Fruit fly (Drosophila melanogaster): Measurements from ENCODE around the gene GCS1.
A peak's percentile ranks its signal among the peaks of the same experiment; 100 is the strongest.

GCS1 gene

DNA sequence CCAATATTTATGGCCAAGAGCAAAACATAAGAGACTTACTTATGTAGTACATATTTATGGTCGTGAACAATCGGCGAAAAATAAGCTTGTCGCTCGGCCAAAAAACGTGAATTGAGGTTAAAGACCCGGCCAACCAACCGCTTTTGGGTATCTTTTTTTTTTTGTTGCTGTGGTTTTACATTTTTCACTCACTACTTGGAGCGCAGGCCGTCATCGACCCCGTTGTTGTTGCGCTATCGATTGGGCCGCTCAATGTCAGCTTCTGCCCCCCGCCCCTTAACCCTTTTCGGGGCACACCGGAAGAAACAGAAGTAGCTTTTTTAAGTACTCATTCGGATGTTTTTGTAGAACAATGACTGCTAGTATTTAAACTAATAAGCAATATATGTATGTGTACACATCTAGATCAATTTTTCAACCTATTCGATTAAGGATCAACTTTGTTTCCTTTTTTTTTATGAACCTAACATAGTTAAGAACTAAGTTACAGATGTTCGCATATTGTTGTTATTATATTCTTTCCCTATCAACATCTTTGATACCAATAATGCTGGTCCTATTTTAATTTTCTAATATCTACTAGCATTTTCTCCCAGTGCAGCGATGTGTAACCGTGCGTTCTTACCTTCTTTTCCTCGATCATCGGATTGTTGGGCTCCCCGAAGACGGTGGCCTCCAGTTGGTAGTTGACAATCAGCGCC, 9.6 kb downstream of the GCS1 start:
- peak; percentile 2 for TF ChIP-seq CG14711 (tag; optimal IDR thresholded peaks at IDR 0.05)
- peak; percentile 22 for TF ChIP-seq bab1 (GFP tag; optimal IDR thresholded peaks at IDR 0.05)
- no peak for TF ChIP-seq CG7101 (tag; optimal IDR thresholded peaks at IDR 0.05)
- TF ChIP-seq toe (GFP tag; optimal IDR thresholded peaks at IDR 0.05): no peak
- peak; percentile 20 for TF ChIP-seq CG7045 (GFP tag; optimal IDR thresholded peaks at IDR 0.05)
- TF ChIP-seq CG11617 (GFP tag; optimal IDR thresholded peaks at IDR 0.05): peak; percentile 13
- peak; percentile 4 for TF ChIP-seq tj (GFP tag; optimal IDR thresholded peaks at IDR 0.05)
- TF ChIP-seq CG5204 (GFP tag; optimal IDR thresholded peaks at IDR 0.05): no peak

DNA sequence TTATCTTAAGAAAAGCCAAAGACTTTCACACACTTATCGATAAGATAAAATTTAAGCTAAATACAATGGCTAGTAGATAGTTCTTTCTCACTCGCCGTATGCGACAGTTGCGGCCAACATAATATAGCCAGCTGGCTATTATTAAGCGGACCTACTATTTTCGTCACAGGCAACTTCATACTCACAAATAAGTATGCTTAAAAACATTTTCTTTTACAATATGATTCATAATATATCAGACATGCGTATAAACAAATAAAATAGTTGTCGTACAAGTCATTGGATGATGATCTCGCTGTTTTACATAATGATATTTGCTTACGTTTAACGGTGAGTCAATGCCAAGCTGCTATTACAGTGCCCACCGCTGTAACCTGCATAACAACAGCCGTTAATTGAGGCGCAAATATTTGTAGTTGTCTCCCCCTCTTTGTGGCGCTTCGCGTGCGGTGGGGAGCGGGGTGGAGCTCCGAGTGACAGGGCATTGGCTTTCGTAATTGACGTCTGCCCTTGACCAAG, 21.5 kb downstream of the GCS1 start:
- peak; percentile 84 for TF ChIP-seq CG7101 (tag; optimal IDR thresholded peaks at IDR 0.05)
- peak; percentile 66 for TF ChIP-seq Mnt (GFP tag; optimal IDR thresholded peaks at IDR 0.05)
- TF ChIP-seq Crg-1 (GFP tag; optimal IDR thresholded peaks at IDR 0.05): peak; percentile 72
- TF ChIP-seq CG1620 (GFP tag; optimal IDR thresholded peaks at IDR 0.05): peak; percentile 59
- peak; percentile 83 for TF ChIP-seq CG11617 (GFP tag; optimal IDR thresholded peaks at IDR 0.05)
- TF ChIP-seq bab1 (GFP tag; optimal IDR thresholded peaks at IDR 0.05): peak; percentile 77
- TF ChIP-seq Clk (GFP tag; optimal IDR thresholded peaks at IDR 0.05): peak; percentile 28
- peak; percentile 96 for TF ChIP-seq kay (GFP tag; ENCODE audit: borderline replicate concordance)
- TF ChIP-seq toe (GFP tag; optimal IDR thresholded peaks at IDR 0.05): no peak
- peak; percentile 91 for TF ChIP-seq ovo (GFP tag; optimal IDR thresholded peaks at IDR 0.05)
- peak; percentile 72 for TF ChIP-seq CG14711 (tag; optimal IDR thresholded peaks at IDR 0.05)
- peak; percentile 65 for TF ChIP-seq pad (GFP tag; optimal IDR thresholded peaks at IDR 0.05)
- TF ChIP-seq CG7045 (GFP tag; optimal IDR thresholded peaks at IDR 0.05): peak; percentile 73
- peak; percentile 49 for TF ChIP-seq cic (GFP tag; optimal IDR thresholded peaks at IDR 0.05)
- TF ChIP-seq cnc (optimal IDR thresholded peaks at IDR 0.05): no peak
- TF ChIP-seq CG5204 (GFP tag; optimal IDR thresholded peaks at IDR 0.05): no peak
- TF ChIP-seq CG12768 (GFP tag; optimal IDR thresholded peaks at IDR 0.05): peak; percentile 78
- peak; percentile 81 for TF ChIP-seq CG33017 (tag; optimal IDR thresholded peaks at IDR 0.05)
- no peak for TF ChIP-seq Hr96 (GFP tag; optimal IDR thresholded peaks at IDR 0.05)
- TF ChIP-seq tj (GFP tag; optimal IDR thresholded peaks at IDR 0.05): peak; percentile 59

DNA sequence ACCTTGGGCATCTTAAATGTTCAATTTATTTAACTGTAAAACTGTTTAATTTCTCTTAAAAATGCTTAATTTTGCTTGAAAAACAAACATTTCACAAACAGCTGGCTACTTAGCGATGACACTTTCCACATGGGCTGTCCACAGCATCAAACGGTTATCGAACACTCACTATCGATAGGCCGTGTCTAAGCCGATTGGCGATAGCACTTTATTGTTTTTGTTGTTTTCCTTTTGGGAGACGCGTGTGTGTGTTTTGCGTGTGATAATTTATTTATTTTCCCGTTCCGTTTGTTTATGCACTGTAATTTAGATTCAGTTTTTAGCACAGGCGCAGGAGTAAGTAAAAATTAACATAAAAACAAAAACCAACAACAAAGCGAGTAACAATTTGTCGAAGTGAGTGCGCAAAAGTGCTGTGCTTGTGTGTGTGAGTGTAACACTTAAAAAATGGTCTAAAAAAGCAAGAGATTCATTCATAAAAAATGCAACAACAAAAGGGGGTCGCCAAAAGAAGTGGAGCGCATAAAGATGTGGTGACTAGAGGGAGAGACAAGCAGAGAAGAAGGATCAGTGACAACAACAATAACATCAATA, 22.5 kb downstream of the GCS1 start, which contains the start of gene Gapvd1:
TSS of gene Gapvd1 (plus strand) at position 211 of the 594 bp plus-strand sequence.
- no peak for TF ChIP-seq cic (GFP tag; optimal IDR thresholded peaks at IDR 0.05)
- TF ChIP-seq Crg-1 (GFP tag; optimal IDR thresholded peaks at IDR 0.05): no peak
- TF ChIP-seq bab1 (GFP tag; optimal IDR thresholded peaks at IDR 0.05): peak; percentile 59
- no peak for TF ChIP-seq kay (GFP tag; ENCODE audit: borderline replicate concordance)
- TF ChIP-seq CG1620 (GFP tag; optimal IDR thresholded peaks at IDR 0.05): peak; percentile 20
- TF ChIP-seq CG11617 (GFP tag; optimal IDR thresholded peaks at IDR 0.05): peak; percentile 12
- TF ChIP-seq CG33017 (tag; optimal IDR thresholded peaks at IDR 0.05): no peak
- no peak for TF ChIP-seq ovo (GFP tag; optimal IDR thresholded peaks at IDR 0.05)
- TF ChIP-seq CG7045 (GFP tag; optimal IDR thresholded peaks at IDR 0.05): no peak
- TF ChIP-seq Clk (GFP tag; optimal IDR thresholded peaks at IDR 0.05): no peak
- no peak for TF ChIP-seq Hr96 (GFP tag; optimal IDR thresholded peaks at IDR 0.05)
- TF ChIP-seq CG7101 (tag; optimal IDR thresholded peaks at IDR 0.05): peak; percentile 14
- TF ChIP-seq CG14711 (tag; optimal IDR thresholded peaks at IDR 0.05): peak; percentile 21
- TF ChIP-seq Mnt (GFP tag; optimal IDR thresholded peaks at IDR 0.05): peak; percentile 78
- no peak for TF ChIP-seq tj (GFP tag; optimal IDR thresholded peaks at IDR 0.05)
- no peak for TF ChIP-seq CG12768 (GFP tag; optimal IDR thresholded peaks at IDR 0.05)
- no peak for TF ChIP-seq pad (GFP tag; optimal IDR thresholded peaks at IDR 0.05)
- no peak for TF ChIP-seq toe (GFP tag; optimal IDR thresholded peaks at IDR 0.05)
- no peak for TF ChIP-seq cnc (optimal IDR thresholded peaks at IDR 0.05)
- no peak for TF ChIP-seq CG5204 (GFP tag; optimal IDR thresholded peaks at IDR 0.05)

DNA sequence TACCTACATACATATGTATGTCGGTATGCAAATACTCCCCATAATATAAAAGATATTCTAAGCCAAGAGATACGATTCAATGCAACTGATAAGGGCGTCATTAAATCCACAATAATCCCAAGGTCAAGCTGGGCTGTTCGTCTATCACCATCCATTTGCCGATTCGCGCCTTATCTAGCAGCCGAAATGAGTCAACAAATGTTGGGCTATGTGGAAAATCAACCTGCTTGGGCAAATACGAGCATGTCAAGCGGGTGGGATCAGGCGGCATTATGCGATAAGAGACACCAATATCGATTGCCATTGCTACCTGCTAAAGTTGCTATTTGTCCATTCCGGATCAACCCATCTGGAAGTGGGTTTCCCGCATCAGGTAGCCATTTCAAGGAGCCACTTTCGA, 25.1 kb downstream of the GCS1 start:
- TF ChIP-seq CG33017 (tag; optimal IDR thresholded peaks at IDR 0.05) (no peak), kay (GFP tag; ENCODE audit: borderline replicate concordance) (no peak), pad (GFP tag; optimal IDR thresholded peaks at IDR 0.05) (no peak), Clk (GFP tag; optimal IDR thresholded peaks at IDR 0.05) (no peak), CG12768 (GFP tag; optimal IDR thresholded peaks at IDR 0.05) (no peak), Crg-1 (GFP tag; optimal IDR thresholded peaks at IDR 0.05) (no peak), CG14711 (tag; optimal IDR thresholded peaks at IDR 0.05) (no peak), CG1620 (GFP tag; optimal IDR thresholded peaks at IDR 0.05) (no peak), cic (GFP tag; optimal IDR thresholded peaks at IDR 0.05) (no peak), tj (GFP tag; optimal IDR thresholded peaks at IDR 0.05) (no peak), CG7101 (tag; optimal IDR thresholded peaks at IDR 0.05) (no peak), cnc (optimal IDR thresholded peaks at IDR 0.05) (no peak)

DNA sequence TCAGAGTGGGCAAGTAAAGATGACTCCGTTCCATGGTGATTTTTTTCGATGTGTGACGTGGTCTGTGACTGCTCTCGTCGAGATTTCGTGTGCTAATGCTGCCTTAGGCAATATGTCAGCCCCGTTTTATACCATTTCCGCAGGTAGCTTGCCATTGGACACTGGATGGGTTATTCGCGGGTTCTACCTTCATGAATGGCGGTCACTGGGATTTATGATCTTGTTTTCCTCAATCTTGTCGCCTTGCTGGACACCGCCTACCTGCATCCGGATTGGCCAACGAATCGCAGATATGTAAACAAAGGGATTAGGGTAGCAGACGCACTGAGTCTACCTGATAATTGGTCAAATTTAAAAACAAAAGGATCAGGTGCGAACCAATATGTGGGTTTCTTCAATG, 25.5 kb downstream of the GCS1 start, which contains the start of gene sisA:
TSS of gene sisA (minus strand) at position 101 of the 400 bp plus-strand sequence.
- TF ChIP-seq CG5204 (GFP tag; optimal IDR thresholded peaks at IDR 0.05): no peak

DNA sequence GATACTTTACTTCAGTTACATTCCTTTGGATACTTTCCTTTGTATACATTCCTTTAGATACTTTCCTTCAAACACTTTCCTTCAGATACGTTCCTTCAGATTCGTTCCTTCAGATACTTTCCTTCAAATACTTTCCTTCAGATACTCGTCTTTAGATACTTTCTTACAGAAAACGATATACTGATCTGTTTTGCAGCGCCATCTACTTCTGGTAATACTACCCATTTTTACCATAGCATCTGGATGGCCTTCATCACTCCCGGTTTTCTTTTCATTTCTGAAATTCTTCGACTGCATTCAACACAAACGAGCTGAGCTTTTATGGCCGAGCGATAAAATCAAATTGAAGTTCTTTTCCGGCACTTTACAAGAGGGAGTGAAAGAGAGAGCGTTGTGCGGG, 27.9 kb downstream of the GCS1 start:
- TF ChIP-seq Mnt (GFP tag; optimal IDR thresholded peaks at IDR 0.05) (no peak), cic (GFP tag; optimal IDR thresholded peaks at IDR 0.05) (no peak), kay (GFP tag; ENCODE audit: borderline replicate concordance) (no peak), CG14711 (tag; optimal IDR thresholded peaks at IDR 0.05) (no peak), Crg-1 (GFP tag; optimal IDR thresholded peaks at IDR 0.05) (no peak), CG1620 (GFP tag; optimal IDR thresholded peaks at IDR 0.05) (no peak), CG11617 (GFP tag; optimal IDR thresholded peaks at IDR 0.05) (no peak), Hr96 (GFP tag; optimal IDR thresholded peaks at IDR 0.05) (no peak), Clk (GFP tag; optimal IDR thresholded peaks at IDR 0.05) (no peak), ovo (GFP tag; optimal IDR thresholded peaks at IDR 0.05) (no peak), CG33017 (tag; optimal IDR thresholded peaks at IDR 0.05) (no peak), CG12768 (GFP tag; optimal IDR thresholded peaks at IDR 0.05) (no peak), tj (GFP tag; optimal IDR thresholded peaks at IDR 0.05) (no peak), pad (GFP tag; optimal IDR thresholded peaks at IDR 0.05) (no peak)

Measured in whole organism, adult.